Worm (Caenorhabditis elegans) whole organism, L3 larva: ENCODE measurements around the gene bra-1.
A peak's percentile ranks its signal among the peaks of the same experiment; 100 is the strongest.

Source experiments
- R02D3.7 ChIP-seq: fragments of 150-350 bp; optimal IDR thresholded peaks from 2 replicates; lab custom pipeline; 2014; ENCODE audit warnings: missing biosample characterization, missing genetic modification characterization
- aly-2 ChIP-seq: fragments of 150-350 bp; optimal IDR thresholded peaks from 2 replicates; lab custom pipeline; 2014; ENCODE audit warnings: missing biosample characterization, missing genetic modification characterization
- ceh-16 ChIP-seq: sonication (generic microtip); optimal IDR thresholded peaks from 2 replicates; lab custom pipeline; 2017; ENCODE audit warnings: missing biosample characterization, missing genetic modification characterization
- ceh-28 ChIP-seq: fragments of 150-350 bp; optimal IDR thresholded peaks from 2 replicates; lab custom pipeline; 2014; ENCODE audit warnings: missing biosample characterization, missing genetic modification reagents, missing genetic modification characterization
- ceh-9 ChIP-seq: sonication (generic microtip); optimal IDR thresholded peaks from 2 replicates; lab custom pipeline; 2018; ENCODE audit warnings: missing biosample characterization, missing genetic modification characterization
- daf-12 ChIP-seq: fragments of 150-350 bp; optimal IDR thresholded peaks from 2 replicates; lab custom pipeline; 2014; ENCODE audit warnings: missing biosample characterization, missing genetic modification reagents, missing genetic modification characterization
- egl-5 ChIP-seq: fragments of 150-350 bp; optimal IDR thresholded peaks from 2 replicates; lab custom pipeline; 2017; ENCODE audit warnings: missing biosample characterization, missing genetic modification reagents, missing genetic modification characterization, inconsistent platforms
- elt-1 ChIP-seq: fragments of 150-350 bp; optimal IDR thresholded peaks from 2 replicates; lab custom pipeline; 2014; ENCODE audit warnings: missing biosample characterization, missing genetic modification characterization
- elt-2 ChIP-seq: sonication (generic microtip); optimal IDR thresholded peaks from 2 replicates; lab custom pipeline; 2016; ENCODE audit warnings: missing genetic modification reagents, mild to moderate bottlenecking, missing genetic modification characterization, missing compliant biosample characterization
- elt-3 ChIP-seq, 3 experiments: fragments of 150-350 bp in 1 of 3; sonication (generic microtip) in 2 of 3; optimal IDR thresholded peaks; 2 replicates in 2 of 3; 4 replicates in 1 of 3; lab custom pipeline; 2014 to 2017; ENCODE audit warnings: missing biosample characterization in 3 of 3, missing genetic modification characterization in 3 of 3
- eor-1 ChIP-seq, 2 experiments: fragments of 150-350 bp; optimal IDR thresholded peaks; 2 replicates each; lab custom pipeline; 2014 to 2018; ENCODE audit warnings: missing biosample characterization in 2 of 2, missing genetic modification characterization in 2 of 2
- fkh-10 ChIP-seq: sonication (generic microtip); optimal IDR thresholded peaks from 2 replicates; lab custom pipeline; 2017; ENCODE audit warnings: missing biosample characterization, missing genetic modification reagents, missing genetic modification characterization
- fos-1 ChIP-seq: fragments of 150-350 bp; optimal IDR thresholded peaks from 2 replicates; lab custom pipeline; 2014; ENCODE audit warnings: missing biosample characterization, missing genetic modification characterization
- lin-15B ChIP-seq: fragments of 150-350 bp; optimal IDR thresholded peaks from 2 replicates; lab custom pipeline; 2014; ENCODE audit warnings: missing biosample characterization, missing genetic modification characterization
- lin-39 ChIP-seq: fragments of 150-350 bp; optimal IDR thresholded peaks from 2 replicates; lab custom pipeline; 2018; ENCODE audit warnings: missing biosample characterization, missing genetic modification reagents, missing genetic modification characterization
- nfya-1 ChIP-seq: sonication (generic microtip); optimal IDR thresholded peaks from 2 replicates; lab custom pipeline; 2017; ENCODE audit warnings: missing genetic modification characterization, mild to moderate bottlenecking, missing compliant biosample characterization, antibody characterized with exemption, moderate library complexity; ENCODE audit not compliant: insufficient read depth
- nhr-11 ChIP-seq: fragments of 150-350 bp; optimal IDR thresholded peaks from 2 replicates; lab custom pipeline; 2014; ENCODE audit warnings: missing biosample characterization, missing genetic modification characterization
- nhr-12 ChIP-seq: fragments of 150-350 bp; optimal IDR thresholded peaks from 2 replicates; lab custom pipeline; 2014; ENCODE audit warnings: missing biosample characterization, missing genetic modification characterization
- nhr-23 ChIP-seq: fragments of 150-350 bp; optimal IDR thresholded peaks from 2 replicates; lab custom pipeline; 2014; ENCODE audit warnings: missing biosample characterization, missing genetic modification reagents, missing genetic modification characterization
- nhr-25 ChIP-seq: sonication (generic microtip); optimal IDR thresholded peaks from 2 replicates; lab custom pipeline; 2017; ENCODE audit warnings: missing biosample characterization, missing genetic modification characterization
- nhr-43 ChIP-seq: sonication (generic microtip); optimal IDR thresholded peaks from 2 replicates; lab custom pipeline; 2016; ENCODE audit warnings: mild to moderate bottlenecking, missing genetic modification characterization, missing compliant biosample characterization; ENCODE audit not compliant: poor library complexity, severe bottlenecking
- nhr-67 ChIP-seq: fragments of 150-350 bp; optimal IDR thresholded peaks from 2 replicates; lab custom pipeline; 2014; ENCODE audit warnings: missing biosample characterization, missing genetic modification characterization
- nhr-76 ChIP-seq: fragments of 150-350 bp; sonication (generic microtip); optimal IDR thresholded peaks from 5 replicates; lab custom pipeline; 2014; ENCODE audit warnings: missing biosample characterization, missing genetic modification characterization
- nhr-77 ChIP-seq: fragments of 150-350 bp; optimal IDR thresholded peaks from 2 replicates; lab custom pipeline; 2014; ENCODE audit warnings: missing biosample characterization, missing genetic modification characterization
- pha-4 ChIP-seq: fragments of 150-350 bp; optimal IDR thresholded peaks from 2 replicates; lab custom pipeline; 2014; ENCODE audit warnings: missing biosample characterization, missing genetic modification reagents, missing genetic modification characterization
- pqm-1 ChIP-seq: fragments of 150-350 bp; optimal IDR thresholded peaks from 2 replicates; lab custom pipeline; 2017; ENCODE audit warnings: missing biosample characterization, missing genetic modification characterization, inconsistent platforms
- sea-2 ChIP-seq: fragments of 150-350 bp; sonication (generic microtip); optimal IDR thresholded peaks from 4 replicates; lab custom pipeline; 2014; ENCODE audit warnings: missing biosample characterization, missing genetic modification reagents, missing genetic modification characterization
- skn-1 ChIP-seq: fragments of 150-350 bp; optimal IDR thresholded peaks from 2 replicates; lab custom pipeline; 2014; ENCODE audit warnings: missing biosample characterization, missing genetic modification characterization
- snpc-4 ChIP-seq: fragments of 150-350 bp; optimal IDR thresholded peaks from 2 replicates; lab custom pipeline; 2014; ENCODE audit warnings: missing biosample characterization, missing genetic modification characterization
- unc-39 ChIP-seq: sonication (generic microtip); optimal IDR thresholded peaks from 4 replicates; lab custom pipeline; 2017; ENCODE audit warnings: missing biosample characterization, missing genetic modification characterization
- unc-62 ChIP-seq: fragments of 150-350 bp; sonication (generic microtip); optimal IDR thresholded peaks from 4 replicates; lab custom pipeline; 2014; ENCODE audit warnings: missing biosample characterization, missing genetic modification reagents, missing genetic modification characterization
- zag-1 ChIP-seq: fragments of 150-350 bp; optimal IDR thresholded peaks from 2 replicates; lab custom pipeline; 2014; ENCODE audit warnings: missing biosample characterization, missing genetic modification characterization
- ztf-4 ChIP-seq: fragments of 150-350 bp; optimal IDR thresholded peaks from 2 replicates; lab custom pipeline; 2014; ENCODE audit warnings: missing biosample characterization, missing genetic modification characterization

bra-1 gene

ce11 chrX:13569854-13570253 lies 28.4 kb upstream of the bra-1 start, which contains the start of gene R01E6.7:
Gene R01E6.7 (minus strand): TSS chrX:13569954.
- TF ChIP-seq nfya-1 (tag; lab: Kevin White, UChicago) (no peak), nhr-23 (tag; lab: Kevin White, UChicago) (no peak), elt-2 (tag; lab: Kevin White, UChicago) (no peak), ceh-9 (no peak), elt-3 (tag; optimal IDR thresholded peaks at IDR 0.05; lab: Kevin White, UChicago) (no peak), pha-4 (tag; lab: Kevin White, UChicago) (no peak), skn-1 (tag; lab: Kevin White, UChicago) (no peak), snpc-4 (tag; lab: Kevin White, UChicago) (no peak), fkh-10 (GFP tag; lab: Kevin White, UChicago) (no peak), elt-1 (no peak), eor-1 (tag; optimal IDR thresholded peaks at IDR 0.05; lab: Kevin White, UChicago) (no peak), nhr-76 (tag; lab: Kevin White, UChicago) (no peak), egl-5 (tag; lab: Kevin White, UChicago) (no peak), nhr-43 (tag; lab: Kevin White, UChicago) (no peak), pqm-1 (no peak)

DNA sequence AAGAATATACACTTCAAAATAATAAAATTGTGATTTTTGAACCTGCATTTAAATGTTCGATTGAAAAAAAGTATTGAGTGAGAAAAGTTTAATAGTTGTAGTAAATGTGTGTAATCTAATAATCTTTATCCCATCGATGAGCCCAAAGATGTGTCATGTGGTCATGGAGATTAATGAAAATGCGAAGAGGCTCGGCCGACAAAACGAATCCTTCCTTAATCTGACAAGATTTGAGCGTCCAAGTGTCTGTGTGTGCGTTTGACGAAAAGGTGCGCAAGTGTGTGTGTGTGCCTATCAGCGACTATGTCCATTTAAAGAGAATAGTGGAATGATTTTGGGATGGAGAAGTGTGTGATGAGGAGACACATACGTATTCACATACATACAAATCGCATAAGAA lies 24.2 kb upstream of the bra-1 start:
- TF ChIP-seq elt-3 (tag; optimal IDR thresholded peaks at IDR 0.05; lab: Kevin White, UChicago) (no peak), nhr-67 (tag; lab: Kevin White, UChicago) (no peak), ztf-4 (tag; lab: Kevin White, UChicago) (no peak), aly-2 (tag; lab: Kevin White, UChicago) (no peak), nhr-43 (tag; lab: Kevin White, UChicago) (no peak), ceh-9 (no peak), nhr-76 (tag; lab: Kevin White, UChicago) (no peak), egl-5 (tag; lab: Kevin White, UChicago) (no peak), R02D3.7 (tag; lab: Kevin White, UChicago) (no peak), nhr-12 (tag; lab: Kevin White, UChicago) (no peak), zag-1 (tag; lab: Kevin White, UChicago) (no peak)
- TF ChIP-seq, all 47 proteins: peak for 0

DNA sequence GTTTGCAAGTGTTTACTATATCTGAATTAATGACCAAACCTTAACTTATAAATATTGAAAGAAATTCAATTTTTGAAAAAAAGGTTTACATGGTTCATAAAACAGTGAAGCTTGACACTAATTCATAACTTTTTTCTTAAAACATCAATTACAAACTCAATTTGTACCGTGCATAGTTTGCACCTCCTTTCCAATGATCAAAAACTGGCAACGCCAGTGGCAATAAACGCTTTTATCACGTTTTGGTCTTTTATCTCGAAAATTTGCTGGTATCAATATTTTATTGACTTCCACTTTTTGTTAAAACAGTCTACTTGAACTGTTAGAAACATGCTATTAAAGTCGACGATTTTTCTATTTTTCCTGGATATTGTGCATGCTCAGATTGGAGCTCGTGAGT lies 19.8 kb upstream of the bra-1 start, which contains the start of gene F54B11.11:
TSS of gene F54B11.11 (plus strand) at position 301 of the 400 bp plus-strand sequence.
- TF ChIP-seq snpc-4 (tag; lab: Kevin White, UChicago) (no peak), unc-39 (no peak), pqm-1 (peak; percentile 10), elt-2 (tag; lab: Kevin White, UChicago) (peak; percentile 21), unc-62 (GFP tag; lab: Kevin White, UChicago) (no peak), ceh-28 (no peak)

ce11 chrX:13581820-13582219 lies 16.4 kb upstream of the bra-1 start, which contains the start of gene F54B11.10:
Gene F54B11.10 (plus strand): TSS chrX:13582120.
- TF ChIP-seq daf-12 (tag; lab: Kevin White, UChicago) (no peak), snpc-4 (tag; lab: Kevin White, UChicago) (no peak), eor-1 (tag; optimal IDR thresholded peaks at IDR 0.05; lab: Kevin White, UChicago) (no peak), ceh-16 (tag; lab: Kevin White, UChicago) (no peak), lin-15B (tag; lab: Kevin White, UChicago) (no peak), egl-5 (tag; lab: Kevin White, UChicago) (no peak), nhr-11 (tag; lab: Kevin White, UChicago) (no peak), nhr-25 (tag; lab: Kevin White, UChicago) (no peak), fkh-10 (GFP tag; lab: Kevin White, UChicago) (no peak), nhr-76 (tag; lab: Kevin White, UChicago) (no peak), sea-2 (GFP tag; lab: Kevin White, UChicago) (no peak), nhr-77 (no peak), zag-1 (tag; lab: Kevin White, UChicago) (no peak), lin-39 (tag; lab: Kevin White, UChicago) (no peak), pqm-1 (no peak), R02D3.7 (tag; lab: Kevin White, UChicago) (no peak), ceh-28 (no peak), fos-1 (tag; lab: Kevin White, UChicago) (no peak)
